Comparison of ENCODE assay signal across 1 fruit fly cellular context in genomic region chr3L:22717137-22717767, dm6.
TF ChIP-seq lines count a peak whose summit lies in the region.

TSS of gene ArfGAP3 (minus strand) at chr3L:22717577.
TSS of gene CG32452 (plus strand) at chr3L:22717728.

TF ChIP-seq in whole organism, embryonic, 481 proteins besides CTCF, POLR2A, EP300 and RAD21 (continued from another document and continues in another):
- TF ChIP-seq dm (GFP tag; optimal IDR thresholded peaks at IDR 0.05; lab: Kevin White, UChicago) (peak; percentile 43), CG31388 (GFP tag; optimal IDR thresholded peaks at IDR 0.05; lab: Kevin White, UChicago) (peak; percentile 37), gsb-n (tag; optimal IDR thresholded peaks at IDR 0.05; lab: Kevin White, UChicago) (peak; percentile 68), grau (tag; optimal IDR thresholded peaks at IDR 0.05; lab: Kevin White, UChicago) (peak; percentile 74), CrebB (tag; optimal IDR thresholded peaks at IDR 0.05; lab: Kevin White, UChicago) (peak; percentile 50), CG30403 (GFP tag; optimal IDR thresholded peaks at IDR 0.05; lab: Kevin White, UChicago) (peak; percentile 86), CG7987 (GFP tag; optimal IDR thresholded peaks at IDR 0.05; lab: Kevin White, UChicago) (no peak), Antp (GFP tag; optimal IDR thresholded peaks at IDR 0.05; lab: Kevin White, UChicago) (peak; percentile 36), chinmo (GFP tag; IDR thresholded peaks at IDR 0.05; lab: Robert Waterston, UW; ENCODE audit: partially characterized antibody) (0 out of 4 replicates have a peak, but pooled peaks have one; percentile 54), CG15601 (tag; optimal IDR thresholded peaks at IDR 0.05; lab: Kevin White, UChicago) (peak; percentile 77), fd3F (GFP tag; optimal IDR thresholded peaks at IDR 0.05; lab: Kevin White, UChicago) (peak; percentile 64), lov (optimal IDR thresholded peaks at IDR 0.05; lab: Kevin White, UChicago) (no peak), lov (GFP tag; IDR thresholded peaks at IDR 0.05; lab: Robert Waterston, UW) (peak; percentile 45; the same call in 1 of the 3 replicates), sens-2 (GFP tag; IDR thresholded peaks at IDR 0.05; lab: Robert Waterston, UW) (no peak), CG42726 (GFP tag; IDR thresholded peaks at IDR 0.05; lab: Robert Waterston, UW; ENCODE audit: partially characterized antibody) (no peak; the same call in 1 of the 2 replicates), Bteb2 (GFP tag; optimal IDR thresholded peaks at IDR 0.05; lab: Kevin White, UChicago) (peak; percentile 52), CG10321 (GFP tag; IDR thresholded peaks at IDR 0.05; lab: Robert Waterston, UW) (no peak), ems (GFP tag; optimal IDR thresholded peaks at IDR 0.05; lab: Kevin White, UChicago) (peak; percentile 35), pb (GFP tag; optimal IDR thresholded peaks at IDR 0.05; lab: Kevin White, UChicago) (no peak), CG14860 (GFP tag; IDR thresholded peaks at IDR 0.05; lab: Robert Waterston, UW; ENCODE audit: partially characterized antibody) (no peak), CHES-1-like (GFP tag; optimal IDR thresholded peaks at IDR 0.05; lab: Kevin White, UChicago) (peak; percentile 31), Meics (GFP tag; optimal IDR thresholded peaks at IDR 0.05; lab: Kevin White, UChicago) (peak; percentile 73), CG13894 (tag; optimal IDR thresholded peaks at IDR 0.05; lab: Kevin White, UChicago) (peak; percentile 66), Drgx (GFP tag; IDR thresholded peaks at IDR 0.05; lab: Robert Waterston, UW) (peak; percentile 59), CG7556 (GFP tag; optimal IDR thresholded peaks at IDR 0.05; lab: Kevin White, UChicago) (peak; percentile 76), HHEX (GFP tag; optimal IDR thresholded peaks at IDR 0.05; lab: Kevin White, UChicago) (peak; percentile 56), onecut (GFP tag; IDR thresholded peaks at IDR 0.05; lab: Robert Waterston, UW) (peak; percentile 50), exex (tag; optimal IDR thresholded peaks at IDR 0.05; lab: Kevin White, UChicago) (peak; percentile 47), Adf1 (GFP tag; IDR thresholded peaks at IDR 0.05; lab: Robert Waterston, UW) (peak; percentile 31; the same call in 1 of the 2 replicates), CG7271 (tag; optimal IDR thresholded peaks at IDR 0.05; lab: Kevin White, UChicago) (no peak), fu2 (GFP tag; optimal IDR thresholded peaks at IDR 0.05; lab: Kevin White, UChicago) (peak; percentile 48), CG12104 (GFP tag; optimal IDR thresholded peaks at IDR 0.05; lab: Kevin White, UChicago) (peak; percentile 73), CG6175 (GFP tag; IDR thresholded peaks at IDR 0.05; lab: Robert Waterston, UW) (peak; percentile 34; the same call in 1 of the 3 replicates), Ets97D (GFP tag; optimal IDR thresholded peaks at IDR 0.05; lab: Kevin White, UChicago) (peak; percentile 66), CG3838 (GFP tag; optimal IDR thresholded peaks at IDR 0.05; lab: Kevin White, UChicago) (peak; percentile 54), CG14965 (GFP tag; optimal IDR thresholded peaks at IDR 0.05; lab: Kevin White, UChicago; ENCODE audit: borderline replicate concordance) (no peak), HLH3B (GFP tag; IDR thresholded peaks at IDR 0.05; lab: Robert Waterston, UW) (peak; percentile 76), wor (GFP tag; IDR thresholded peaks at IDR 0.05; lab: Robert Waterston, UW) (peak; percentile 52), CG12299 (tag; optimal IDR thresholded peaks at IDR 0.05; lab: Kevin White, UChicago) (peak; percentile 38), Scr (GFP tag; IDR thresholded peaks at IDR 0.05; lab: Robert Waterston, UW; ENCODE audit: partially characterized antibody) (peak; percentile 75), CG30020 (tag; optimal IDR thresholded peaks at IDR 0.05; lab: Kevin White, UChicago) (peak; percentile 81), CG18011 (GFP tag; optimal IDR thresholded peaks at IDR 0.05; lab: Kevin White, UChicago) (peak; percentile 95), ro (GFP tag; IDR thresholded peaks at IDR 0.05; lab: Robert Waterston, UW) (no peak), Sin3A (optimal IDR thresholded peaks at IDR 0.05; lab: Kevin White, UChicago) (peak; percentile 10), z (GFP tag; IDR thresholded peaks at IDR 0.05; lab: Robert Waterston, UW) (no peak), unpg (GFP tag; optimal IDR thresholded peaks at IDR 0.05; lab: Kevin White, UChicago) (peak; percentile 68), CG3163 (GFP tag; optimal IDR thresholded peaks at IDR 0.05; lab: Kevin White, UChicago) (peak; percentile 20), CG1603 (tag; optimal IDR thresholded peaks at IDR 0.05; lab: Kevin White, UChicago) (peak; percentile 51), sqz (GFP tag; optimal IDR thresholded peaks at IDR 0.05; lab: Kevin White, UChicago) (no peak), CG12769 (tag; optimal IDR thresholded peaks at IDR 0.05; lab: Kevin White, UChicago) (peak; percentile 49), slp2 (GFP tag; optimal IDR thresholded peaks at IDR 0.05; lab: Kevin White, UChicago) (peak; percentile 42), CG10565 (GFP tag; optimal IDR thresholded peaks at IDR 0.05; lab: Kevin White, UChicago) (no peak), CG43689 (GFP tag; IDR thresholded peaks at IDR 0.05; lab: Robert Waterston, UW) (0 out of 2 replicates have a peak, but pooled peaks have one; percentile 27), CG3847 (GFP tag; IDR thresholded peaks at IDR 0.05; lab: Robert Waterston, UW) (peak; percentile 80), Taf1 (GFP tag; IDR thresholded peaks at IDR 0.05; lab: Robert Waterston, UW) (no peak), CG17359 (tag; optimal IDR thresholded peaks at IDR 0.05; lab: Kevin White, UChicago) (peak; percentile 60), Bdp1 (GFP tag; optimal IDR thresholded peaks at IDR 0.05; lab: Kevin White, UChicago) (peak; percentile 52), CG5245 (GFP tag; optimal IDR thresholded peaks at IDR 0.05; lab: Kevin White, UChicago) (peak; percentile 30), Nf-YC (tag; optimal IDR thresholded peaks at IDR 0.05; lab: Kevin White, UChicago) (peak; percentile 69), gce (GFP tag; IDR thresholded peaks at IDR 0.05; lab: Robert Waterston, UW) (peak; percentile 40; the same call in 1 of the 3 replicates), CG18476 (GFP tag; optimal IDR thresholded peaks at IDR 0.05; lab: Kevin White, UChicago) (peak; percentile 69), CG34376 (GFP tag; optimal IDR thresholded peaks at IDR 0.05; lab: Kevin White, UChicago) (peak; percentile 55), jigr1 (GFP tag; IDR thresholded peaks at IDR 0.05; lab: Robert Waterston, UW) (no peak), CG9215 (GFP tag; IDR thresholded peaks at IDR 0.05; lab: Robert Waterston, UW) (peak; percentile 67), CG10267 (tag; optimal IDR thresholded peaks at IDR 0.05; lab: Kevin White, UChicago) (peak; percentile 91), Ada2b (GFP tag; IDR thresholded peaks at IDR 0.05; lab: Robert Waterston, UW) (peak; percentile 77), bab2 (GFP tag; optimal IDR thresholded peaks at IDR 0.05; lab: Kevin White, UChicago) (peak; percentile 67), Gug (GFP tag; IDR thresholded peaks at IDR 0.05; lab: Robert Waterston, UW) (peak; percentile 51; the same call in 2 of the 4 replicates), Deaf1 (tag; optimal IDR thresholded peaks at IDR 0.05; lab: Kevin White, UChicago) (peak; percentile 76), CG5953 (GFP tag; IDR thresholded peaks at IDR 0.05; lab: Robert Waterston, UW) (no peak), nau (GFP tag; optimal IDR thresholded peaks at IDR 0.05; lab: Kevin White, UChicago) (peak; percentile 4), gro (GFP tag; optimal IDR thresholded peaks at IDR 0.05; lab: Kevin White, UChicago) (peak; percentile 24), CG8290 (GFP tag; optimal IDR thresholded peaks at IDR 0.05; lab: Kevin White, UChicago) (peak; percentile 66), CG8290 (tag; optimal IDR thresholded peaks at IDR 0.05; lab: Kevin White, UChicago) (peak; percentile 24 to 71), tll (GFP tag; optimal IDR thresholded peaks at IDR 0.05; lab: Kevin White, UChicago) (no peak), toy (GFP tag; IDR thresholded peaks at IDR 0.05; lab: Robert Waterston, UW) (no peak), CG4617 (GFP tag; optimal IDR thresholded peaks at IDR 0.05; lab: Kevin White, UChicago; ENCODE audit: borderline replicate concordance) (no peak), dpn (GFP tag; optimal IDR thresholded peaks at IDR 0.05; lab: Kevin White, UChicago) (peak; percentile 68 to 82), lab (GFP tag; optimal IDR thresholded peaks at IDR 0.05; lab: Kevin White, UChicago) (peak; percentile 70), CG2889 (GFP tag; IDR thresholded peaks at IDR 0.05; lab: Robert Waterston, UW) (0 out of 3 replicates have a peak, but pooled peaks have one; percentile 37), CG12391 (tag; optimal IDR thresholded peaks at IDR 0.05; lab: Kevin White, UChicago) (peak; percentile 87), Awh (GFP tag; IDR thresholded peaks at IDR 0.05; lab: Robert Waterston, UW) (no peak; the same call in 1 of the 2 replicates), Nf-YA (GFP tag; IDR thresholded peaks at IDR 0.05; lab: Robert Waterston, UW) (no peak), NfI (GFP tag; optimal IDR thresholded peaks at IDR 0.05; lab: Kevin White, UChicago) (peak; percentile 67), CG1602 (GFP tag; optimal IDR thresholded peaks at IDR 0.05; lab: Kevin White, UChicago) (peak; percentile 74), CG15479 (GFP tag; optimal IDR thresholded peaks at IDR 0.05; lab: Kevin White, UChicago) (no peak), CG13123 (GFP tag; optimal IDR thresholded peaks at IDR 0.05; lab: Kevin White, UChicago) (peak; percentile 53), CG9727 (GFP tag; optimal IDR thresholded peaks at IDR 0.05; lab: Kevin White, UChicago) (peak; percentile 78), CG1024 (GFP tag; IDR thresholded peaks at IDR 0.05; lab: Robert Waterston, UW) (0 out of 2 replicates have a peak, but pooled peaks have one; percentile 28), CG7839 (tag; optimal IDR thresholded peaks at IDR 0.05; lab: Kevin White, UChicago) (peak; percentile 72), wdn (GFP tag; IDR thresholded peaks at IDR 0.05; lab: Robert Waterston, UW) (0 out of 2 replicates have a peak, but pooled peaks have one; percentile 36), Hmx (GFP tag; optimal IDR thresholded peaks at IDR 0.05; lab: Kevin White, UChicago) (no peak), CG1529 (GFP tag; optimal IDR thresholded peaks at IDR 0.05; lab: Kevin White, UChicago) (peak; percentile 29), Sox102F (GFP tag; optimal IDR thresholded peaks at IDR 0.05; lab: Kevin White, UChicago) (peak; percentile 75), CG18619 (GFP tag; optimal IDR thresholded peaks at IDR 0.05; lab: Kevin White, UChicago) (peak; percentile 74), zfh2 (GFP tag; optimal IDR thresholded peaks at IDR 0.05; lab: Kevin White, UChicago) (peak; percentile 80), chif (GFP tag; optimal IDR thresholded peaks at IDR 0.05; lab: Kevin White, UChicago) (peak; percentile 34 to 59), ewg (GFP tag; optimal IDR thresholded peaks at IDR 0.05; lab: Kevin White, UChicago) (peak; percentile 34), Lim3 (GFP tag; IDR thresholded peaks at IDR 0.05; lab: Robert Waterston, UW) (no peak), CG4404 (GFP tag; IDR thresholded peaks at IDR 0.05; lab: Robert Waterston, UW) (peak; percentile 69; the same call in 1 of the 2 replicates), ap (GFP tag; IDR thresholded peaks at IDR 0.05; lab: Robert Waterston, UW) (peak; percentile 44), zfh1 (GFP tag; IDR thresholded peaks at IDR 0.05; lab: Robert Waterston, UW) (peak; percentile 77; the same call in 2 of the 3 replicates), ac (GFP tag; optimal IDR thresholded peaks at IDR 0.05; lab: Kevin White, UChicago) (no peak), BtbVII (GFP tag; optimal IDR thresholded peaks at IDR 0.05; lab: Kevin White, UChicago) (peak; percentile 61), CG8944 (GFP tag; optimal IDR thresholded peaks at IDR 0.05; lab: Kevin White, UChicago) (peak; percentile 24), sc (optimal IDR thresholded peaks at IDR 0.05; lab: Kevin White, UChicago) (no peak), sc (GFP tag; optimal IDR thresholded peaks at IDR 0.05; lab: Kevin White, UChicago) (peak; percentile 34), CG7372 (GFP tag; IDR thresholded peaks at IDR 0.05; lab: Robert Waterston, UW) (peak; percentile 74), CG17802 (tag; optimal IDR thresholded peaks at IDR 0.05; lab: Kevin White, UChicago) (peak; percentile 58), Optix (GFP tag; IDR thresholded peaks at IDR 0.05; lab: Robert Waterston, UW) (peak; percentile 32; the same call in 1 of the 3 replicates), MESR4 (GFP tag; optimal IDR thresholded peaks at IDR 0.05; lab: Kevin White, UChicago) (peak; percentile 98), en (GFP tag; optimal IDR thresholded peaks at IDR 0.05; lab: Kevin White, UChicago) (peak; percentile 5), CG3726 (GFP tag; IDR thresholded peaks at IDR 0.05; lab: Robert Waterston, UW) (no peak), Ptx1 (GFP tag; IDR thresholded peaks at IDR 0.05; lab: Robert Waterston, UW) (peak; percentile 80), CG15514 (GFP tag; optimal IDR thresholded peaks at IDR 0.05; lab: Kevin White, UChicago) (peak; percentile 97), ATbp (GFP tag; optimal IDR thresholded peaks at IDR 0.05; lab: Kevin White, UChicago) (peak; percentile 29), CG6683 (GFP tag; optimal IDR thresholded peaks at IDR 0.05; lab: Kevin White, UChicago) (peak; percentile 51), CG17328 (GFP tag; IDR thresholded peaks at IDR 0.05; lab: Robert Waterston, UW) (peak; percentile 72), repo (GFP tag; optimal IDR thresholded peaks at IDR 0.05; lab: Kevin White, UChicago) (no peak), CoRest (tag; optimal IDR thresholded peaks at IDR 0.05; lab: Kevin White, UChicago) (peak; percentile 84), HmgD (GFP tag; optimal IDR thresholded peaks at IDR 0.05; lab: Kevin White, UChicago) (peak; percentile 41), YL-1 (GFP tag; optimal IDR thresholded peaks at IDR 0.05; lab: Kevin White, UChicago) (peak; percentile 62), prd (optimal IDR thresholded peaks at IDR 0.05; lab: Kevin White, UChicago) (no peak), prd (GFP tag; IDR thresholded peaks at IDR 0.05; lab: Robert Waterston, UW) (peak; percentile 84), B-H2 (GFP tag; optimal IDR thresholded peaks at IDR 0.05; lab: Kevin White, UChicago) (peak; percentile 72), ttk (GFP tag; IDR thresholded peaks at IDR 0.05; lab: Robert Waterston, UW) (peak; percentile 58), twi (tag; optimal IDR thresholded peaks at IDR 0.05; lab: Kevin White, UChicago) (peak; percentile 62), yki (optimal IDR thresholded peaks at IDR 0.05; lab: Kevin White, UChicago) (no peak), E2f1 (GFP tag; IDR thresholded peaks at IDR 0.05; lab: Robert Waterston, UW) (peak; percentile 31; the same call in 1 of the 2 replicates)
